Worm (Caenorhabditis elegans): ENCODE results near the gene Y45G5AM.4.

DNA sequence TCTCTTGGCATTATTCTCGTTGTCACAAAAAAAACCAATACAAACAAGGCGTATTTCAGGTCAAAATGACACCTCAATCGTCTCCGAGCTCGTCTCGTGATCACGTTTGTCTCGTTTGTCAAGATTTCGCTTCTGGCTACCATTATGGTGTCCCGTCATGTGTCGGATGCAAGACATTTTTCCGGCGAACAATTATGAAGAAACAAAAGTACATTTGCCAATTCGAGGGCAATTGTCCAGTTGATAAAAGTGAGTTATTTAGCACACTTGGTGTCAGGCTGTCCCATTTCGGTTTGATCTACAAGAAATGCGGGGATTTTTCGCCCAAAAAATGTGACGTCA lies 24.1 kb downstream of the Y45G5AM.4 start, which contains the start of gene nhr-114:
- TF ChIP-seq ref-1 (GFP tag; conservative IDR thresholded peaks at IDR 0.05) (no peak), flt-1 (GFP tag; IDR thresholded peaks at IDR 0.05) (no peak), klf-2 (GFP tag; conservative IDR thresholded peaks at IDR 0.05) (no peak), tab-1 (GFP tag; IDR thresholded peaks at IDR 0.05) (no peak), T22C8.4 (GFP tag; IDR thresholded peaks at IDR 0.05) (no peak), ztf-29 (GFP tag; IDR thresholded peaks at IDR 0.05) (no peak)

All from whole organism, midembryonic.